Fruit fly (Drosophila melanogaster): ENCODE data around the gene Ugt36A1.
A peak's percentile ranks its signal among the peaks of the same experiment; 100 is the strongest.

DNA sequence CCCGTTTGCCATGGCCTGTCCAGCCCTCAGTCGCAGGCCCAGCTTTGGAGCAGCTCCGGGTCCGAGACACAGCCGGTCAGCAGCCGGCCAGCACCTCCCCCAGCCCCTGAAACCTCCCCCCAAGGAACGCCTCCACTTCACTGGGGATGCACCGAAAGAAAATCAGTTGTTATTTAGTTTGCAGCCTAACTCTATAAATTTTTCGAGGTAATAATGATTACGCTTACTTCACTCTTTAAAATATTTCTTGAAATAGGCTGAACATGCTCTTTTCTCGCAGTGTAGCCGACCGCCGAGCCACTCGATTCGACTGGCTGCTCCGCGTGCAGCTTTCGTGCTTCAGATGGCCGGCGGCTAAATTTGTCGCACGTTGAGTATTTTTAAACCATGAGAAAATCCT is 21.8 kb upstream of the Ugt36A1 start:
- no peak for TF ChIP-seq Dfd (GFP tag; optimal IDR thresholded peaks at IDR 0.05)
- no peak for TF ChIP-seq GATAd (GFP tag; optimal IDR thresholded peaks at IDR 0.05)
- TF ChIP-seq h (GFP tag; optimal IDR thresholded peaks at IDR 0.05): peak; percentile 27
- TF ChIP-seq N (GFP tag; optimal IDR thresholded peaks at IDR 0.05): no peak
- no peak for TF ChIP-seq CrebA (GFP tag; optimal IDR thresholded peaks at IDR 0.05; ENCODE audit: borderline replicate concordance)
- no peak for TF ChIP-seq CG9705 (GFP tag; optimal IDR thresholded peaks at IDR 0.05)

All from whole organism, wandering third instar larva.